Worm (Caenorhabditis elegans): ENCODE measurements around the gene fut-3.

DNA sequence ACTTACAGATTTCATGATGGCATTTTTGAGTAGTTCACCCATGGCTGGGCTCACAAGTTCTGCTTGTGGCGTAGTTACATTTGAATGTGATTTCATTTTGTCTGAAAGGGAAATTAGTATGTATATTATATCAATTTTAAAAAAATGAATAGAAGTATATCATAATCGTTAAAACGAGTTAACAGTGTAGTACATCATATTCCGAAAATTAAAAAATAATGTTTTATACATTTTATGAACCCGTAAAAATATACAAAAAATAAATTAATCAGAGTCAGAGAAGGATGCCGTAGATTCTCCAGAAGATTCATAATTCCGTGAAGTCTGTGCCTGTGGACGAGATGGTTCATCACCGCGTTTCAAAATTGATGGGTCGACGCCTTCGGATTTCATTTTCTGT lies 12.6 kb downstream of the fut-3 start, which contains the start of gene F59E12.9:
- TF ChIP-seq elt-3 (tag; optimal IDR thresholded peaks at IDR 0.05) (no peak), mdl-1 (tag; optimal IDR thresholded peaks at IDR 0.05) (no peak), nhr-237 (tag; optimal IDR thresholded peaks at IDR 0.05) (no peak), aly-2 (tag; optimal IDR thresholded peaks at IDR 0.05) (no peak), lin-39 (tag; optimal IDR thresholded peaks at IDR 0.05) (no peak), tbx-2 (tag; optimal IDR thresholded peaks at IDR 0.05) (no peak), snpc-4 (tag; optimal IDR thresholded peaks at IDR 0.05) (no peak), pqm-1 (tag; optimal IDR thresholded peaks at IDR 0.05) (no peak), fkh-2 (tag; optimal IDR thresholded peaks at IDR 0.05) (no peak), unc-39 (tag; optimal IDR thresholded peaks at IDR 0.05) (no peak), fkh-10 (GFP tag; optimal IDR thresholded peaks at IDR 0.05) (no peak)
